Fruit fly (Drosophila melanogaster) whole organism, wandering third instar larva: Measurements from ENCODE around the gene bchs.

Source experiments
- Abd-B ChIP-seq: fragments of >200 bp; optimal IDR thresholded peaks from 2 replicates; lab custom pipeline; 2017; ENCODE audit warnings: missing biosample characterization, missing genetic modification characterization
- CG32264 ChIP-seq: fragments of 200-800 bp; sonication (Bioruptor generic); optimal IDR thresholded peaks from 2 replicates; lab custom pipeline; 2016; ENCODE audit warnings: missing biosample characterization, missing genetic modification characterization
- CrebA ChIP-seq: fragments of 200-800 bp; sonication (Bioruptor generic); optimal IDR thresholded peaks from 2 replicates; lab custom pipeline; 2016; ENCODE audit warnings: missing biosample characterization, mild to moderate bottlenecking, missing genetic modification characterization, borderline replicate concordance
- Hr83 ChIP-seq: fragments of 200-300 bp; sonication (Bioruptor generic); optimal IDR thresholded peaks from 2 replicates; lab custom pipeline; 2016; ENCODE audit warnings: missing biosample characterization, mild to moderate bottlenecking, missing genetic modification characterization, moderate library complexity; ENCODE audit not compliant: poor library complexity, severe bottlenecking
- N ChIP-seq: fragments of >200 bp; optimal IDR thresholded peaks from 2 replicates; lab custom pipeline; 2018; ENCODE audit warnings: missing biosample characterization, missing external identifiers, missing genetic modification characterization
- br ChIP-seq: fragments of 200-800 bp; sonication (Bioruptor generic); optimal IDR thresholded peaks from 2 replicates; lab custom pipeline; 2016; ENCODE audit warnings: missing biosample characterization, missing genetic modification characterization
- ey ChIP-seq: fragments of 200-800 bp; sonication (Bioruptor generic); optimal IDR thresholded peaks from 2 replicates; lab custom pipeline; 2016; ENCODE audit warnings: missing biosample characterization, missing genetic modification characterization
- fru ChIP-seq: fragments of 200-800 bp; sonication (Bioruptor generic); optimal IDR thresholded peaks from 3 replicates; lab custom pipeline; 2016; ENCODE audit warnings: missing biosample characterization, mild to moderate bottlenecking, missing genetic modification characterization
- pan ChIP-seq: fragments of >200 bp; optimal IDR thresholded peaks from 2 replicates; lab custom pipeline; 2017
- psq ChIP-seq: fragments of 200-800 bp; sonication (Bioruptor generic); optimal IDR thresholded peaks from 3 replicates; lab custom pipeline; 2017; ENCODE audit warnings: missing biosample characterization, mild to moderate bottlenecking, missing genetic modification characterization, moderate library complexity
- usp ChIP-seq: fragments of >200 bp; optimal IDR thresholded peaks from 2 replicates; lab custom pipeline; 2017; ENCODE audit warnings: missing biosample characterization, missing genetic modification characterization
- woc ChIP-seq: sonication (Bioruptor generic); optimal IDR thresholded peaks from 2 replicates; lab custom pipeline; 2016; ENCODE audit warnings: missing biosample characterization, mild to moderate bottlenecking, missing genetic modification characterization

DNA sequence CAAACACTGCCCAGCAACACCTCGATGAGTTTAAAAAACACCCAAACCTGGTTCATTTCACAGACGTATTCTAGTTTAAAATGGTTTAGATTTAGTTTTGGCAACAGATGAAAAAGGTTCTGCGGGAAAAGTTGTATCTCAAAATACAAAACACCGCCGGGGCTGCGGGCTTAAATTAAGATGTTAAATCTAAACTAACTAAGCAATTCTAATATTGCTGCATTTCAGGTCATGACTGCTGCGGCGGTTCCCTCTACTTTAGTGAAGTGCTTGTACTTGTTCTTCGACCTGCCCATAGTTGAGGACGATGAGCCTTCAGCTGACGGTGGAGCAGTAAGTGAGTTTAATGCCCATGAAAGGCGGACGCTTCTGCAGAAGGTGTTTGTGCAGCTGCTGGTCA, 3.2 kb downstream of the bchs start, which contains the start of gene CG14000:
- TF ChIP-seq N (GFP tag; lab: Kevin White, UChicago): no peak
- TF ChIP-seq pan (lab: Kevin White, UChicago): no peak
- TF ChIP-seq usp: no peak
- TF ChIP-seq Abd-B (GFP tag; lab: Kevin White, UChicago): no peak
- TF ChIP-seq Hr83 (GFP tag; lab: Kevin White, UChicago): no peak
- TF ChIP-seq woc (GFP tag; lab: Kevin White, UChicago): no peak
- TF ChIP-seq ey (GFP tag; lab: Kevin White, UChicago): no peak
- no peak for TF ChIP-seq CrebA (GFP tag; lab: Kevin White, UChicago)
- no peak for TF ChIP-seq CG32264 (GFP tag; lab: Kevin White, UChicago)
- TF ChIP-seq br (GFP tag; lab: Kevin White, UChicago): no peak
- TF ChIP-seq fru: no peak
- no peak for TF ChIP-seq psq (GFP tag; lab: Kevin White, UChicago)
